Worm (Caenorhabditis elegans): ENCODE results near the gene unc-17.

The unc-17 gene

DNA sequence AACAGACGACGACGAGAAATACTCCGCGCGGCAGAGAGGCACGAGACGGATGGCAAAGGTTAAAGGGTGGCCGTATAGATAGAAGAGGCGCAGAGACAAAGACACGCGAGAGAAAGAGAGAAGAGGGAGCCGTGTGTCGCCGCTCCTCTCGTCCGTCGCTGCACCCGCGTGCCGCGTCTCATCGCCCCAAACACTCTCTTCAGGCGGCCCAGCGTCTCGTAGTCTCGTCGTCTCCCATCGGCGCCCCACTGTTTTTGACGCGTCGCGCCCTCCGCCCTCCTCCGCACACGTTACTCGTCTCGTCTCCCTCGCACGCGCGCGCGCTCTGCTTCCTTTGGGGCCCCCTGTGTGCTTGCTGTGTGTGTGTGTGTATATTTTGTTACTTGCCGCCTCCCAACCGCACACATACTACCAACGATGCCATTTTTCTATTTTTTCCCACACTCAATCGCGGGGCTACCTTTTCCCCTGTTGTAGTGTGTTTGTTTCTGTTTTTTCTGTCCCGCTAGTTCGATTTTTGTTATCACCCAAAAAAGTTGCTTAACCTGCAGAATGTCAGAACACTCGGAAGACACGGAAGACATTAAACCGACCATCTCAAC is 12.1 kb upstream of the unc-17 start, which contains the start of gene madf-9 (continued):
- TF ChIP-seq madf-10 (tag; optimal IDR thresholded peaks at IDR 0.05) = no peak
- no peak for TF ChIP-seq F33H1.4 (GFP tag; IDR thresholded peaks at IDR 0.05)
- no peak for TF ChIP-seq rec-8 (tag; optimal IDR thresholded peaks at IDR 0.05)
- TF ChIP-seq zim-3 (tag; optimal IDR thresholded peaks at IDR 0.05) = no peak
- no peak for TF ChIP-seq mes-4 (tag; optimal IDR thresholded peaks at IDR 0.05)
- TF ChIP-seq madf-6 (GFP tag; IDR thresholded peaks at IDR 0.05) = no peak
- TF ChIP-seq K11D2.4 (GFP tag; IDR thresholded peaks at IDR 0.05) = peak; percentile 48; the same call in 1 of the 2 replicates
- TF ChIP-seq hmg-20 (GFP tag; IDR thresholded peaks at IDR 0.05) = 0 out of 2 replicates have a peak, but pooled peaks have one; percentile 2
- no peak for TF ChIP-seq akir-1 (GFP tag; optimal IDR thresholded peaks at IDR 0.05)
- TF ChIP-seq lin-35 (GFP tag; optimal IDR thresholded peaks at IDR 0.05) = no peak
- TF ChIP-seq rpc-1 (optimal IDR thresholded peaks at IDR 0.05) = no peak
- TF ChIP-seq rpc-1 (tag; optimal IDR thresholded peaks at IDR 0.05) = no peak
- TF ChIP-seq aptf-2 (GFP tag; conservative IDR thresholded peaks at IDR 0.05) = no peak
- no peak for TF ChIP-seq nfya-1 (tag; optimal IDR thresholded peaks at IDR 0.05; ENCODE audit: borderline replicate concordance, insufficient read depth)
- TF ChIP-seq ztf-22 (GFP tag; optimal IDR thresholded peaks at IDR 0.05) = no peak
- no peak for TF ChIP-seq ceh-58 (GFP tag; IDR thresholded peaks at IDR 0.05)
- peak; percentile 10 for TF ChIP-seq F52B5.7 (tag; optimal IDR thresholded peaks at IDR 0.05)
- TF ChIP-seq ceh-40 (GFP tag; IDR thresholded peaks at IDR 0.05) = no peak
- no peak for TF ChIP-seq Y95B8A.8 (GFP tag; IDR thresholded peaks at IDR 0.05)
- peak; percentile 29 for TF ChIP-seq die-1 (tag; optimal IDR thresholded peaks at IDR 0.05)
- no peak for TF ChIP-seq ztf-28 (GFP tag; IDR thresholded peaks at IDR 0.05)
- TF ChIP-seq bed-1 (GFP tag; IDR thresholded peaks at IDR 0.05) = no peak
- TF ChIP-seq lin-54 (GFP tag; optimal IDR thresholded peaks at IDR 0.05) = peak; percentile 29
- TF ChIP-seq ztf-3 (GFP tag; optimal IDR thresholded peaks at IDR 0.05) = no peak
- no peak for TF ChIP-seq xnd-1 (tag; optimal IDR thresholded peaks at IDR 0.05)
- no peak for TF ChIP-seq nhr-120 (GFP tag; IDR thresholded peaks at IDR 0.05)
- TF ChIP-seq egl-44 (GFP tag; IDR thresholded peaks at IDR 0.05) = 0 out of 2 replicates have a peak, but pooled peaks have one; percentile 39
- TF ChIP-seq ama-1 (optimal IDR thresholded peaks at IDR 0.05) = no peak
- TF ChIP-seq ama-1 (GFP tag; optimal IDR thresholded peaks at IDR 0.05) = no peak
- TF ChIP-seq ccch-3 (GFP tag; optimal IDR thresholded peaks at IDR 0.05) = no peak
- TF ChIP-seq attf-5 (GFP tag; optimal IDR thresholded peaks at IDR 0.05) = peak; percentile 39
- no peak; the same call in 1 of the 2 replicates for TF ChIP-seq B0019.2 (GFP tag; conservative IDR thresholded peaks at IDR 0.05)
- peak; percentile 53 for TF ChIP-seq ceh-27 (GFP tag; optimal IDR thresholded peaks at IDR 0.05)
- TF ChIP-seq ztf-18 (tag; optimal IDR thresholded peaks at IDR 0.05) = peak; percentile 23
- no peak for TF ChIP-seq unc-130 (GFP tag; optimal IDR thresholded peaks at IDR 0.05)
- TF ChIP-seq sdz-38 (tag; optimal IDR thresholded peaks at IDR 0.05) = no peak
- TF ChIP-seq snpc-1.3 (tag; optimal IDR thresholded peaks at IDR 0.05; ENCODE audit: insufficient read depth) = no peak
- peak; percentile 52; the same call in 1 of the 2 replicates for TF ChIP-seq let-526 (GFP tag; IDR thresholded peaks at IDR 0.05)
- TF ChIP-seq dox-1 (GFP tag; IDR thresholded peaks at IDR 0.05) = peak; percentile 76; the same call in 1 of the 2 replicates
- no peak for TF ChIP-seq fkh-3 (tag; optimal IDR thresholded peaks at IDR 0.05)
- peak; percentile 58; the same call in 1 of the 2 replicates for TF ChIP-seq pbrm-1 (GFP tag; IDR thresholded peaks at IDR 0.05)
- TF ChIP-seq K12H6.12 (tag; optimal IDR thresholded peaks at IDR 0.05) = peak; percentile 62
- no peak for TF ChIP-seq unc-62 (GFP tag; optimal IDR thresholded peaks at IDR 0.05)
- TF ChIP-seq cebp-1 (GFP tag; IDR thresholded peaks at IDR 0.05) = no peak
- peak; percentile 83 for TF ChIP-seq cebp-1 (tag; optimal IDR thresholded peaks at IDR 0.05)
- TF ChIP-seq F49E8.2 (tag; optimal IDR thresholded peaks at IDR 0.05; ENCODE audit: insufficient read depth) = no peak
- TF ChIP-seq T26A5.8 (tag; optimal IDR thresholded peaks at IDR 0.05) = no peak
- TF ChIP-seq lin-26 (GFP tag; IDR thresholded peaks at IDR 0.05) = no peak
- no peak for TF ChIP-seq madf-8 (GFP tag; conservative IDR thresholded peaks at IDR 0.05)
